Worm (Caenorhabditis elegans) whole organism, L3 larva: ENCODE measurements around the gene nape-1.

Experiments used
- aly-2 ChIP-seq: fragments of 150-350 bp; optimal IDR thresholded peaks from 2 replicates; lab custom pipeline; 2014; ENCODE audit warnings: missing biosample characterization, missing genetic modification characterization
- ama-1 ChIP-seq: fragments of 150-350 bp; optimal IDR thresholded peaks from 2 replicates; lab custom pipeline; 2018
- ceh-16 ChIP-seq: sonication (generic microtip); optimal IDR thresholded peaks from 2 replicates; lab custom pipeline; 2017; ENCODE audit warnings: missing biosample characterization, missing genetic modification characterization
- ceh-28 ChIP-seq: fragments of 150-350 bp; optimal IDR thresholded peaks from 2 replicates; lab custom pipeline; 2014; ENCODE audit warnings: missing biosample characterization, missing genetic modification reagents, missing genetic modification characterization
- ceh-82 ChIP-seq: fragments of 150-350 bp; optimal IDR thresholded peaks from 2 replicates; lab custom pipeline; 2014; ENCODE audit warnings: missing biosample characterization, missing genetic modification characterization
- ceh-9 ChIP-seq: sonication (generic microtip); optimal IDR thresholded peaks from 2 replicates; lab custom pipeline; 2018; ENCODE audit warnings: missing biosample characterization, missing genetic modification characterization
- daf-12 ChIP-seq: fragments of 150-350 bp; optimal IDR thresholded peaks from 2 replicates; lab custom pipeline; 2014; ENCODE audit warnings: missing biosample characterization, missing genetic modification reagents, missing genetic modification characterization
- elt-1 ChIP-seq: fragments of 150-350 bp; optimal IDR thresholded peaks from 2 replicates; lab custom pipeline; 2014; ENCODE audit warnings: missing biosample characterization, missing genetic modification characterization
- elt-2 ChIP-seq: sonication (generic microtip); optimal IDR thresholded peaks from 2 replicates; lab custom pipeline; 2016; ENCODE audit warnings: missing genetic modification reagents, mild to moderate bottlenecking, missing genetic modification characterization, missing compliant biosample characterization
- elt-3 ChIP-seq, 3 experiments: fragments of 150-350 bp in 1 of 3; sonication (generic microtip) in 2 of 3; optimal IDR thresholded peaks; 2 replicates in 2 of 3; 4 replicates in 1 of 3; lab custom pipeline; 2014 to 2017; ENCODE audit warnings: missing biosample characterization in 3 of 3, missing genetic modification characterization in 3 of 3
- eor-1 ChIP-seq, 2 experiments: fragments of 150-350 bp; optimal IDR thresholded peaks; 2 replicates each; lab custom pipeline; 2014 to 2018; ENCODE audit warnings: missing biosample characterization in 2 of 2, missing genetic modification characterization in 2 of 2
- fkh-10 ChIP-seq: sonication (generic microtip); optimal IDR thresholded peaks from 2 replicates; lab custom pipeline; 2017; ENCODE audit warnings: missing biosample characterization, missing genetic modification reagents, missing genetic modification characterization
- fkh-2 ChIP-seq: fragments of 150-350 bp; optimal IDR thresholded peaks from 2 replicates; lab custom pipeline; 2014; ENCODE audit warnings: missing biosample characterization, missing genetic modification reagents, missing genetic modification characterization
- fos-1 ChIP-seq: fragments of 150-350 bp; optimal IDR thresholded peaks from 2 replicates; lab custom pipeline; 2014; ENCODE audit warnings: missing biosample characterization, missing genetic modification characterization
- hmg-11 ChIP-seq: sonication (generic microtip); optimal IDR thresholded peaks from 2 replicates; lab custom pipeline; 2016; ENCODE audit warnings: missing genetic modification characterization, missing compliant biosample characterization
- jun-1 ChIP-seq: fragments of 150-350 bp; optimal IDR thresholded peaks from 2 replicates; lab custom pipeline; 2014; ENCODE audit warnings: missing biosample characterization, missing genetic modification reagents, missing genetic modification characterization
- lsy-12 ChIP-seq: sonication (generic microtip); optimal IDR thresholded peaks from 2 replicates; lab custom pipeline; 2016; ENCODE audit warnings: mild to moderate bottlenecking, missing genetic modification characterization, missing compliant biosample characterization
- mdl-1 ChIP-seq: fragments of 150-350 bp; optimal IDR thresholded peaks from 2 replicates; lab custom pipeline; 2014; ENCODE audit warnings: missing biosample characterization, missing genetic modification characterization
- mml-1 ChIP-seq: fragments of 150-350 bp; sonication (generic microtip); optimal IDR thresholded peaks from 3 replicates; lab custom pipeline; 2014; ENCODE audit warnings: missing biosample characterization, missing genetic modification characterization
- nfya-1 ChIP-seq: sonication (generic microtip); optimal IDR thresholded peaks from 2 replicates; lab custom pipeline; 2017; ENCODE audit warnings: missing genetic modification characterization, mild to moderate bottlenecking, missing compliant biosample characterization, antibody characterized with exemption, moderate library complexity; ENCODE audit not compliant: insufficient read depth
- nhr-11 ChIP-seq: fragments of 150-350 bp; optimal IDR thresholded peaks from 2 replicates; lab custom pipeline; 2014; ENCODE audit warnings: missing biosample characterization, missing genetic modification characterization
- nhr-12 ChIP-seq: fragments of 150-350 bp; optimal IDR thresholded peaks from 2 replicates; lab custom pipeline; 2014; ENCODE audit warnings: missing biosample characterization, missing genetic modification characterization
- nhr-23 ChIP-seq: fragments of 150-350 bp; optimal IDR thresholded peaks from 2 replicates; lab custom pipeline; 2014; ENCODE audit warnings: missing biosample characterization, missing genetic modification reagents, missing genetic modification characterization
- nhr-28 ChIP-seq: fragments of 150-350 bp; optimal IDR thresholded peaks from 2 replicates; lab custom pipeline; 2014; ENCODE audit warnings: missing biosample characterization, missing genetic modification characterization
- nhr-43 ChIP-seq: sonication (generic microtip); optimal IDR thresholded peaks from 2 replicates; lab custom pipeline; 2016; ENCODE audit warnings: mild to moderate bottlenecking, missing genetic modification characterization, missing compliant biosample characterization; ENCODE audit not compliant: poor library complexity, severe bottlenecking
- nhr-67 ChIP-seq: fragments of 150-350 bp; optimal IDR thresholded peaks from 2 replicates; lab custom pipeline; 2014; ENCODE audit warnings: missing biosample characterization, missing genetic modification characterization
- nhr-76 ChIP-seq: fragments of 150-350 bp; sonication (generic microtip); optimal IDR thresholded peaks from 5 replicates; lab custom pipeline; 2014; ENCODE audit warnings: missing biosample characterization, missing genetic modification characterization
- nhr-77 ChIP-seq: fragments of 150-350 bp; optimal IDR thresholded peaks from 2 replicates; lab custom pipeline; 2014; ENCODE audit warnings: missing biosample characterization, missing genetic modification characterization
- pha-4 ChIP-seq: fragments of 150-350 bp; optimal IDR thresholded peaks from 2 replicates; lab custom pipeline; 2014; ENCODE audit warnings: missing biosample characterization, missing genetic modification reagents, missing genetic modification characterization
- pqm-1 ChIP-seq: fragments of 150-350 bp; optimal IDR thresholded peaks from 2 replicates; lab custom pipeline; 2017; ENCODE audit warnings: missing biosample characterization, missing genetic modification characterization, inconsistent platforms
- sea-2 ChIP-seq: fragments of 150-350 bp; sonication (generic microtip); optimal IDR thresholded peaks from 4 replicates; lab custom pipeline; 2014; ENCODE audit warnings: missing biosample characterization, missing genetic modification reagents, missing genetic modification characterization
- skn-1 ChIP-seq: fragments of 150-350 bp; optimal IDR thresholded peaks from 2 replicates; lab custom pipeline; 2014; ENCODE audit warnings: missing biosample characterization, missing genetic modification characterization
- snpc-4 ChIP-seq: fragments of 150-350 bp; optimal IDR thresholded peaks from 2 replicates; lab custom pipeline; 2014; ENCODE audit warnings: missing biosample characterization, missing genetic modification characterization
- tbx-2 ChIP-seq: sonication (generic microtip); optimal IDR thresholded peaks from 2 replicates; lab custom pipeline; 2016; ENCODE audit warnings: mild to moderate bottlenecking, missing genetic modification characterization, missing compliant biosample characterization
- unc-39 ChIP-seq: sonication (generic microtip); optimal IDR thresholded peaks from 4 replicates; lab custom pipeline; 2017; ENCODE audit warnings: missing biosample characterization, missing genetic modification characterization
- unc-62 ChIP-seq: fragments of 150-350 bp; sonication (generic microtip); optimal IDR thresholded peaks from 4 replicates; lab custom pipeline; 2014; ENCODE audit warnings: missing biosample characterization, missing genetic modification reagents, missing genetic modification characterization
- ztf-11 ChIP-seq: fragments of 150-350 bp; optimal IDR thresholded peaks from 2 replicates; lab custom pipeline; 2014; ENCODE audit warnings: missing biosample characterization, missing genetic modification characterization

nape-1 gene

DNA sequence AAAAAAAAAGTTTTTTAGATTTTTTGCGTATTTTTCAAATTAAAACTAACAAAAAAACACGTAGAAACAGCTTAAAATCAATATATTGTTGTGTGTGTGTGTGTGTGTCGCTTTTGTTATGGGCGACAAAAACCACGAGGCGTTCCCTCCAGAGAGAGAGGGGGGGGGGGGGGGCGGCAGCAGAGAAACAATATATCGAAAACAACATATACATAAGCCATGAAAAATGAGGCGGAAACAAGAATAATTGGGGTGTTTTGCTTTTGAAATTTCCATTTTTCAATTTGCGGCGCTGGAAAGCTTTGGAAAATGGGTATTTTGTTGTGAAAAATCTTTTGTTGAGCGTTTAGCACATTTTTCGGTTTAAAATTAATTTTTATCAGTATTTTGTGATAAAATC is 15.3 kb downstream of the nape-1 start, which contains the start of gene Y37E11AM.2:
Gene Y37E11AM.2, minus strand, starts transcription at position 101 of the 400 bp plus-strand sequence.
- TF ChIP-seq mml-1 (tag; lab: Kevin White, UChicago), result no peak
- no peak for TF ChIP-seq fkh-2 (tag; lab: Kevin White, UChicago)
- no peak for TF ChIP-seq nhr-77
- no peak for TF ChIP-seq unc-39
- no peak for TF ChIP-seq lsy-12 (tag; lab: Kevin White, UChicago)
- no peak for TF ChIP-seq nhr-12 (tag; lab: Kevin White, UChicago)
- TF ChIP-seq elt-1 (tag; lab: Kevin White, UChicago), result no peak
- no peak for TF ChIP-seq fos-1
- no peak for TF ChIP-seq nhr-76 (tag; lab: Kevin White, UChicago)
- TF ChIP-seq eor-1 (tag; optimal IDR thresholded peaks at IDR 0.05; lab: Kevin White, UChicago), result no peak
- no peak for TF ChIP-seq nhr-28 (tag; lab: Kevin White, UChicago)
- TF ChIP-seq fkh-10 (GFP tag; lab: Kevin White, UChicago), result no peak
- no peak for TF ChIP-seq elt-3 (tag; optimal IDR thresholded peaks at IDR 0.05; lab: Kevin White, UChicago)
- no peak for TF ChIP-seq daf-12 (tag; lab: Kevin White, UChicago)
- TF ChIP-seq pha-4 (tag; lab: Kevin White, UChicago), result no peak
- TF ChIP-seq ztf-11 (tag; lab: Kevin White, UChicago), result no peak
- TF ChIP-seq ceh-28, result no peak

DNA sequence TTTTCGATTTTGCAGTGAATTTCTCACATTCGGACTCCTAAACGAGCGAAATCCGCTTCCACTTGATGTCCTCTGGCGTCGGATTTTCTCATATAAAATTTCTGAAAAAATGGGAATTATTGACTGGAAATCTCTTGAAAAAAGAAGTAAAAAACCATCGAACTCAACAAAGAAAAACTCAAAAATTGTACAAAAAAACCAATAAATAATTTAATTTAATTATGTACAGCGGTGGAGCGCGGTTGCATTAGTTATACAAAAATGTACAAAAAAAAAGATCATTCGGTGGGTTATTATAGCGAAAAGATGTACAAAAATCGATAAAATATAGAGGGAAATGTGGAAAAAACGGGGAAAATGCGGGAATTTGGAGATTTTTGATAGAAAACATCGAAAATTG is 18.0 kb downstream of the nape-1 start, which contains the start of gene Y37E11AM.4:
Gene Y37E11AM.4, minus strand, starts transcription at position 101 of the 400 bp plus-strand sequence.
- no peak for TF ChIP-seq nhr-43 (tag; lab: Kevin White, UChicago)
- TF ChIP-seq nhr-12 (tag; lab: Kevin White, UChicago), result no peak
- TF ChIP-seq nhr-11 (tag; lab: Kevin White, UChicago), result no peak
- no peak for TF ChIP-seq snpc-4 (tag; lab: Kevin White, UChicago)
- TF ChIP-seq hmg-11 (tag; lab: Kevin White, UChicago), result no peak
- no peak for TF ChIP-seq tbx-2 (tag; lab: Kevin White, UChicago)
- no peak for TF ChIP-seq daf-12 (tag; lab: Kevin White, UChicago)
- no peak for TF ChIP-seq pha-4 (tag; lab: Kevin White, UChicago)
- no peak for TF ChIP-seq mml-1 (tag; lab: Kevin White, UChicago)
- no peak for TF ChIP-seq elt-1 (tag; lab: Kevin White, UChicago)
- no peak for TF ChIP-seq aly-2 (tag; lab: Kevin White, UChicago)
- no peak for TF ChIP-seq ama-1 (lab: Kevin White, UChicago)

DNA sequence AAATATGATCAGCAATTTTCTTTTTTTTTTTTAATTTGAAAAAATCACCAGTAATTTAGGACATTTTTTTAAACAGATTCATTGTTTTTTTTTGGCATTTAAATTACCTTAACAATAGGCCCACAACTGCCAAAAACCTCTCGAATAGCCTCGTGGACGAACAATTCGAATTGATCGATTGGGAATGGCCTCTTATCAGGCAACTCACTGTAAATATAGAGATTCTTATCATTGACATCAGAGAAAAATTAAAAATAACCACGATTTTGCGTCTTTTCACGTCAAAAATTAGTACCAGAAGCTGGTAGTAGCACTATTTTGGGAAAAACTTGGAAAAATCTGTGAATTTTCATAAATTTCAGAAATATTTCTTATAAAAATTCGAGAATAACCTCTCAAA is 18.7 kb downstream of the nape-1 start:
- peak; percentile 15 for TF ChIP-seq pha-4 (tag; lab: Kevin White, UChicago)
- TF ChIP-seq mdl-1 (tag; lab: Kevin White, UChicago), result no peak
- TF ChIP-seq pqm-1 (tag; lab: Kevin White, UChicago), result peak; percentile 25
- TF ChIP-seq elt-2 (tag; lab: Kevin White, UChicago), result peak; percentile 47

DNA sequence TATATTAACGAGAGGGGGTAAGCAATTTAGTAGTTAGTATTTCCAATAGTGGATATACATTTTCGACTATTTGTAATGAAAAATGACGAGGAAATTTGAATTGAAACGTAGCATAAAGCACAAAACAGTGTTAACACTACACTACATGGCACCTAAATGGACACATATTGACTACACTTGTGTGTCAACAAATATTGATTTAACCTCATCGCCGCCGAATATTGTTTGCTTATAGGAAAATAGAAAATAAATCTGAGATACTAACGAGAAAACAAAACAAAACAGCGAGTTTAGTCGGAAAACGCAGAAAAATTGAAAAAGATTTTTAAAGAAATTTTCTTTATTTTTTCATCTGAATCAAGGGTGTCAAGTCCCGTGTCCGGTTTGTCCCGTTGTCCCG is 20.0 kb downstream of the nape-1 start:
- TF ChIP-seq pha-4 (tag; lab: Kevin White, UChicago) (peak; percentile 76), nhr-23 (no peak)

DNA sequence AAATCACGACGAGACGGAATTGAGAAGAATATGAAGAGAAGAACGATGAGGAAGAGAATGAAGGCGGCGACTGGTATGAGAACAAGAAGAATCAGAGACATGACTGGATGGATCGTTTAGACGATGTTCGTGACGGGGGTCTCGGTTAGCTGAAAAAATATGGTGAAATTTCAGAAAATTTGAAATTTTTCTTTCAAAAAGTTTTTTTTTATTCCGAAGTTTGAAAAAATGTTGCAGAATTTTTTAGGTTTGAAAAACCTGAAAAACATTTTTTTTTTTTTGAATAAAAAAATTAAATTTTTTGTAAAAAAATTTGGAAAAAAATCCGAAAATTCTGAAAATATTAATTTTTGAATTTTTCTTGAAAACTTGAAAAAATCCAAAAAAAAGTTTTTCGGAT is 21.6 kb downstream of the nape-1 start, which contains the start of gene Y37E11AM.3:
Gene Y37E11AM.3, minus strand, starts transcription at position 101 of the 400 bp plus-strand sequence.
- TF ChIP-seq nfya-1 (no peak), ama-1 (lab: Kevin White, UChicago) (no peak), unc-39 (no peak), snpc-4 (tag; lab: Kevin White, UChicago) (no peak), nhr-11 (tag; lab: Kevin White, UChicago) (no peak), nhr-28 (tag; lab: Kevin White, UChicago) (no peak), sea-2 (GFP tag; lab: Kevin White, UChicago) (no peak), elt-2 (tag; lab: Kevin White, UChicago) (no peak), ceh-16 (tag; lab: Kevin White, UChicago) (no peak), pqm-1 (tag; lab: Kevin White, UChicago) (no peak), skn-1 (tag; lab: Kevin White, UChicago) (no peak), unc-62 (GFP tag; lab: Kevin White, UChicago) (no peak), ceh-28 (no peak), jun-1 (tag; lab: Kevin White, UChicago) (no peak), ceh-9 (tag; lab: Kevin White, UChicago) (no peak), nhr-77 (no peak), nhr-43 (tag; lab: Kevin White, UChicago) (no peak), ceh-82 (tag; lab: Kevin White, UChicago) (no peak), nhr-67 (tag; lab: Kevin White, UChicago) (no peak), nhr-23 (no peak)
